Fruit fly (Drosophila melanogaster): ENCODE data around the gene CG17744.
A peak's percentile ranks its signal among the peaks of the same experiment; 100 is the strongest.

Gene CG17744

dm6 chr3L:6981109-6981741 is 45.4 kb downstream of the CG17744 start:
- TF ChIP-seq Hr39 (GFP tag; optimal IDR thresholded peaks at IDR 0.05) (no peak), CG3032 (tag; optimal IDR thresholded peaks at IDR 0.05) (no peak), CG11902 (GFP tag; optimal IDR thresholded peaks at IDR 0.05) (no peak)

dm6 chr3L:6980553-6980952 is 46.0 kb downstream of the CG17744 start:
- TF ChIP-seq Gug (GFP tag; IDR thresholded peaks at IDR 0.05) (no peak), fd59A (GFP tag; optimal IDR thresholded peaks at IDR 0.05) (no peak), CG15336 (GFP tag; IDR thresholded peaks at IDR 0.05) (no peak), CG16779 (tag; optimal IDR thresholded peaks at IDR 0.05) (no peak), Lpt (GFP tag; optimal IDR thresholded peaks at IDR 0.05) (no peak), lz (GFP tag; optimal IDR thresholded peaks at IDR 0.05) (no peak), Eip75B (GFP tag; optimal IDR thresholded peaks at IDR 0.05) (no peak), Sox14 (GFP tag; optimal IDR thresholded peaks at IDR 0.05) (no peak), Hr4 (GFP tag; optimal IDR thresholded peaks at IDR 0.05) (no peak), Hr38 (GFP tag; optimal IDR thresholded peaks at IDR 0.05) (no peak), achi (GFP tag; optimal IDR thresholded peaks at IDR 0.05) (no peak)

- peak; percentile 46 for TF ChIP-seq vri (GFP tag; optimal IDR thresholded peaks at IDR 0.05)
- no peak for TF ChIP-seq Hr38 (GFP tag; optimal IDR thresholded peaks at IDR 0.05)
- TF ChIP-seq Eip78C (GFP tag) = peak; percentile 76
- no peak for TF ChIP-seq achi (GFP tag; optimal IDR thresholded peaks at IDR 0.05)
- no peak for TF ChIP-seq eg (GFP tag; IDR thresholded peaks at IDR 0.05)
- no peak for TF ChIP-seq Gug (GFP tag; IDR thresholded peaks at IDR 0.05)
- peak; percentile 37 for TF ChIP-seq Eip75B (GFP tag; optimal IDR thresholded peaks at IDR 0.05)
- TF ChIP-seq topi (GFP tag; optimal IDR thresholded peaks at IDR 0.05) = no peak
- TF ChIP-seq Ets96B (tag; optimal IDR thresholded peaks at IDR 0.05) = no peak
- no peak for TF ChIP-seq CG34406 (GFP tag; optimal IDR thresholded peaks at IDR 0.05)
- TF ChIP-seq CG6854 (GFP tag; optimal IDR thresholded peaks at IDR 0.05) = peak; percentile 56
- TF ChIP-seq CG9139 (GFP tag; optimal IDR thresholded peaks at IDR 0.05) = no peak
- TF ChIP-seq Sox14 (GFP tag; optimal IDR thresholded peaks at IDR 0.05) = peak; percentile 67
- TF ChIP-seq fkh (GFP tag; optimal IDR thresholded peaks at IDR 0.05) = no peak
- TF ChIP-seq CG3032 (tag; optimal IDR thresholded peaks at IDR 0.05) = peak; percentile 27
- TF ChIP-seq CG3919 (GFP tag; optimal IDR thresholded peaks at IDR 0.05) = peak; percentile 29
- TF ChIP-seq dsx (GFP tag; optimal IDR thresholded peaks at IDR 0.05; ENCODE audit: poor library complexity, severe bottlenecking) = peak; percentile 59
- no peak for TF ChIP-seq net (GFP tag; optimal IDR thresholded peaks at IDR 0.05)
- no peak for TF ChIP-seq CG8319 (GFP tag; optimal IDR thresholded peaks at IDR 0.05)
- no peak for TF ChIP-seq cyc (GFP tag; optimal IDR thresholded peaks at IDR 0.05)
- no peak for TF ChIP-seq CG4318 (GFP tag; optimal IDR thresholded peaks at IDR 0.05)
- TF ChIP-seq CG1621 (tag; optimal IDR thresholded peaks at IDR 0.05) = peak; percentile 12
- peak; percentile 31 for TF ChIP-seq esn (GFP tag; optimal IDR thresholded peaks at IDR 0.05)
- no peak for TF ChIP-seq fd59A (GFP tag; optimal IDR thresholded peaks at IDR 0.05)
- TF ChIP-seq Hr39 (GFP tag; optimal IDR thresholded peaks at IDR 0.05) = no peak
- no peak for TF ChIP-seq spab (GFP tag; optimal IDR thresholded peaks at IDR 0.05)
- peak; percentile 90 for TF ChIP-seq svp (GFP tag)
- TF ChIP-seq CG11762 (GFP tag; optimal IDR thresholded peaks at IDR 0.05; ENCODE audit: insufficient read depth) = no peak
- peak; percentile 63 to 80 for TF ChIP-seq ss (GFP tag; optimal IDR thresholded peaks at IDR 0.05)
- TF ChIP-seq CG8119 (GFP tag; IDR thresholded peaks at IDR 0.05) = peak; percentile 23; the same call in 1 of the 3 replicates
Measured at dm6 chr3L:6979387-6980249, 47.0 kb downstream of the CG17744 start, which contains the start of gene Galphai. TSS of gene Galphai (minus strand) at chr3L:6980044.

Data from whole organism, prepupa.